Fruit fly (Drosophila melanogaster) whole organism, larva: Measurements from ENCODE around the gene PolG2.
A peak's percentile ranks its signal among the peaks of the same experiment; 100 is the strongest.

Experiments
- noc ChIP-seq: fragments of 200-800 bp; sonication (Bioruptor generic); optimal IDR thresholded peaks from 3 replicates; lab custom pipeline; 2019; ENCODE audit warnings: missing biosample characterization, mild to moderate bottlenecking, missing genetic modification characterization, moderate library complexity

PolG2 gene

dm6 chr2L:13842078-13842477 lies 9.2 kb upstream of the PolG2 start:
- TF ChIP-seq noc (tag; lab: Kevin White, UChicago), result no peak

DNA sequence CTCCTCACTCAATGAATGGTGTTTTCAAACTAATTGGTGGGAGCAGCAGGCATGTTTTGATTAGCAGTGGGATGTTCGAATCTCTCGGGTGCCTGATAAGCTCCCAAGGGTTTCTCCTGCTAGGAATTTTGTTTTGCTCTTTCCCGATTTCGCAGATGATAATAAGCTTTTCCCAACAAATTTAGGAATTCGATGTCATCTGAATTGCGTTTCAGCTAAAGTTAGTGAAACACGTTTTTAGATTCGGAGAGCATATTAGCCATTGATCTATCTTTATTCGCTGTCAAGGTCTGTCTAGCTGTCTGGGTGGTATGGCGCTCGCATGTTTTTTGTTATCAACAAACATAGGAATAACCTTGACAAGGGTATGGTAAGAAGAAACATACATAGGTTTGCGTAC lies 8.6 kb upstream of the PolG2 start, which contains the start of gene CG33307:
Gene CG33307 (minus strand): TSS at position 13 of the 400 bp plus-strand sequence.
- peak; percentile 61 for TF ChIP-seq noc (tag; lab: Kevin White, UChicago)

DNA sequence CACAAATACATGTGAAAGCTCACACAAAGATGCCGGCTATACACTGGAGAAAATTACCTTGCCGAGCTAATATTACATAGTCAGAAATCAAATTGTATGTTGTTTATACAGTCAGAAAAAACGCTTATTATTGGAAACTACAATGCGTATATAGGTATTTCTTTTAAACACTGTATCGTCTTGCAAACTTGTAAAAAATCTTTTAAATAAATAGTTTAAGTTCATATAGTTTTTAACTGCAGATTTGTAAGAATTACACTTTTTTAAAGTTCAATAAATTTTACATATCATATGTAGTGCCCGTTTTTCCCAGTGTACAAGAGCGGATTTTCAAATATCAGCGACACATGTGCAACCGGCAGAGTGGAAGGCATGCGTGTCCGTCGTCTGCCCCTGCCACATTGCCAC lies 6.8 kb upstream of the PolG2 start:
- peak; percentile 82 for TF ChIP-seq noc (tag; lab: Kevin White, UChicago)

DNA sequence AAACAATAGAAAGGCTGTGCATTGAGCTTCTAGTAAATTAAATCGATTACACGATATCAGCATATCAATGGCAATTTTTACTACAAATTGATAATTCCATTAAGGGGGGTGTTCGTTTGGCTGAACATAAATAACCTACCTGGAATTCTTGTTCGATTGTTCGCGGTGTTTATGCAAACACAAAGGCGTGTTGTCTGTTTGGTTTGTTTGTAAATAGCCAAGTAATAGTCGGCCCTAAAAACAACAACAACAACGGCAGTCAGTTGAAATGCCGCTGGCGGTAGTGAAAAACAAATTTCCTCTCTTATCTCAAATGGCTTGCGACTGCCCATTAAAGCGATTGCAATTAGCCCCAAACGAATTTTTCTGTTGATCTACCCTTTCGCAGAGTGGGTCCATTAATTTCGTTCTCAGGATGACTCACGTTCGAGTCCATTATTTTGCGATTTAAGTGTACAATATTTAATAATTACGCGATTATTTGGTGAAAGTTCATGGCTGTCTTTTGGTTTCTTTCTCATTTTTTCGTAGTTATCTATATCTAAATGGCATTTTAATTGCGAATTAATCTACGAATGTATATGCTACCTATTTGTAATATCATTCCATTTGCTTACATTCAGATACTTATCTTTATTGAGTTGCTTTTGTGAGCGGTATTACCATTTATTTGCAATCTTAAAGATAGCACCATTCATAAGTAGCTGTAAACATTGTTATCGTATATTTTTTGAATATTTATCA lies 5.9 kb upstream of the PolG2 start:
- peak; percentile 53 for TF ChIP-seq noc (tag; lab: Kevin White, UChicago)

dm6 chr2L:13837579-13837978 lies 4.7 kb upstream of the PolG2 start:
- no peak for TF ChIP-seq noc (tag; lab: Kevin White, UChicago)

DNA sequence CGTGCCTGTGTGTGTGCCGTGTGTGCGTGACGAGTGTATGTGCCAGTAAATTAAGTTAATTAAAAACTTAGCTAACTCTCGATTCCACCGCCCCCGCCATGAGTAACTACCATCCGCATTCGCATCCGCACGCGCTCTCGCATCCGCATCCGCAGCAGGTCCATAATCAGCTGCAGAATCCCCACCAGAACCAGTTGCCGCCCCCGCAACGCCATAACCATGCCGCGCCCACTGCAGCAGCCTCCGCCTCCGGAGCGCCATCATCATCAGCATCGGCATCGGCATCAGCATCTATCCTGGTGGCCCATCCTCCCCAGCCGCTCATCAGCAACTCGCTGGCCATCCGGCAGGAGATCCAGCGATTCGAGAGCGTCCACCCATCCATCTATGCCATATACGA lies 3.1 kb upstream of the PolG2 start:
- no peak for TF ChIP-seq noc (tag; lab: Kevin White, UChicago)

DNA sequence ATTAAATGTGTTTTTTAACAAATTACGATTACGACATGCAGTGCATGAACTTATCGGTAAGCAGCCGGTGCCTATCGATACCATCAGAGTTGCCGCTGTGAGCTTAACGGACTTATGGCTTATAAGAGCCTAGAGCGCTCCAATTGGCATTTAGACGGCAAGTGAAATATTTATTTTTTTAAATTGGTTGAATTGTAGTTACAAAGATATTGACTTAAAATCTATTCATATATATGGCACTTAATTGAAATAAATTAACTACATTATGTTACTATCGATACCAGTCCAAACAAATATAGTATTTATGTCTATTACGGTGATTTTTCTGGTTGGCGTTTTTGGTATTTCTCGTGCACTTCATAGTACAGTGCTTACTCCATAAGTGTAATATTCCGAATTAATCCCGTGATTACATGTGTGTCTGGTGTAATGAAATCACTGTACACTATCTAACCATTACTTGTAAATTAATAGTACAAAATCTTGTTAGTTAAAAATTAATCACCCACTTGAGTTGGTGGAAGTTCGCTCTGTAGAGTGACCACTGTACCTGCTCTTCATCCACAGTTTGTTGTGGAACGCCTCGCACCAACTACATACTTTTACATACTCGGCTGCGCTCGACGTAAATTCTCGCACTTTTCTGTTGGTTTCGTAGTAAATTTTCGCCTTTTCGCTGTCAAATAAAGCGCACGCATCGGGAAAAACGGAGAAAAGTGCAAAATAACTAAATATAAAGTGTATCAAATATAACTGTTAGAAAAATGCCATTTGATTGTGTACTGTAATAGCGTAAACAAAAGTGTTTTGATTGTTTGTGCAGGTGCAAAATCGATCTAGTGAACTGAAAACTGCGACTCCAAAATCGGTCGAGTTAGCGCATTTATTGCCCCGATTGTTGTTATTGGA lies 2.4 kb upstream of the PolG2 start, which contains the start of the genes mRpS23 and CenG1A:
Gene mRpS23 (minus strand): TSS at position 71 of the 909 bp plus-strand sequence.
Gene CenG1A (plus strand): TSS at position 563 of the 909 bp plus-strand sequence.
- peak; percentile 99 for TF ChIP-seq noc (tag; lab: Kevin White, UChicago)

DNA sequence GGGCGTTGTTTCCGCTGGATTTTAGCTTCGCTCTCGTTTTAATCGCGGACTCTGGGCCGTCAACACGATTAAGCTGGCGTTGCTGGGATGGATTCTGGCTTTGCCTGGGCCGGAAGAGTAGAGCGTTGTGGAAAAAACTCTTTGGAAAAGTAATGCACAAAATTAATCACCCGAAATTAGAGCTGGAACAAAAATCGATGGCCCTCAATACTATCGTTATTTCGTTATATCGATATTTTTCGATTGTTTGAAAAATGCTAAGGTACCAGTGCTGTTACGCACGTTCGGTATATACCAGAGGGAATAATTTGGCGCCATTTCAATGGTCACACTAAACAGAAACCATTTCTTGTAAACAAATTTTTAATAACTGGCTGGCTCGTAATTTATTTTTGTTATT lies 3.4 kb downstream of the PolG2 start, which contains the start of the genes Arpc1 and Orc5:
Gene Arpc1 (minus strand): TSS at position 202 of the 400 bp plus-strand sequence.
Gene Orc5 (plus strand): TSS at position 298 of the 400 bp plus-strand sequence.
- TF ChIP-seq noc (tag; lab: Kevin White, UChicago), result no peak

- TF ChIP-seq noc (tag; lab: Kevin White, UChicago), result no peak
Measured at dm6 chr2L:13827557-13827956, 5.3 kb downstream of the PolG2 start, which contains the start of gene PolG1. Gene PolG1 (minus strand): TSS chr2L:13827772.

DNA sequence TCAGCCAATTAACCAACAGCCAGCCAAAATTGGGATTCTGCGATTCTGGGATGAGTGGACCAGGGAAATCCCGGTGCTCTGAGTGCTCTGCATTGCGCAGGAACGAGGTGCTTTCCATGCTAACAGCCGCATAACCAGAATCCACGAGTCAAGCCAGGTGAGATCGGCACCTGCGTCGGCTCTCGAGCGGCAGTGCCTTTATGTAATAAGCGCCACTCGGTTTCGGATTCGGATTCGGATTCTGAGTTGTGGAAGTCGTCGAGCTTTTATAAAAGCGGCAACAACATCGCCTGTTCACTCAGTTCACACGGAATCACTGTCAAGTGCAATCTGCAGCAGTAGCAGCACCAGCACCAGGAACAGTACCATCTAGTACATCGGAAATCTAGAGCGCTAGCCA lies 12.0 kb downstream of the PolG2 start, which contains the start of gene b:
Gene b (plus strand): TSS at position 301 of the 400 bp plus-strand sequence.
- no peak for TF ChIP-seq noc (tag; lab: Kevin White, UChicago)

- no peak for TF ChIP-seq noc (tag; lab: Kevin White, UChicago)
Measured at dm6 chr2L:13820176-13820575, 12.7 kb downstream of the PolG2 start.

- TF ChIP-seq noc (tag; lab: Kevin White, UChicago), result no peak
Measured at dm6 chr2L:13813604-13814178, 19.2 kb downstream of the PolG2 start, which contains the start of gene Sos. Gene Sos (plus strand): TSS chr2L:13813816.

dm6 chr2L:13813156-13813555 lies 19.7 kb downstream of the PolG2 start, which contains the start of gene CG16888:
Gene CG16888 (minus strand): TSS chr2L:13813256.
- TF ChIP-seq noc (tag; lab: Kevin White, UChicago), result no peak

DNA sequence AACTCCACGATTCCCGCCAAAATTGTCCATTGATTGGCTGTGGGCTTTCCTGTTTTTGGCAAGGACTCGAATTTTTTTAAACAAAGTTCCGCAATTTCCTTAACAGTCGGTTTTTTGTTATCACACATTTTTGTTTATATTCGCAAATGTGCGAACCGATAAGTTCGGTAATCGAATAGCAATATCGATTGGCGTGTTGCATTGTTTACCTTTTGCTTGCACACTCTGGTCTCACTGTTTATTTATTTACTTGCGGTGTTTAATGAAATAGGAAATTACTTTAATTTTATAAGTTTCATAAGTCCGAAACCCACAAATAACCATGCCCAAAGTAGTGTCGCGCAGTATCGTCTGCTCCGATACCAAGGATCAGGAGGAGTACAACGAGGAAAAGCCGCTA lies 21.6 kb downstream of the PolG2 start, which contains the start of the genes Adat1 and CG16865:
Gene Adat1 (minus strand): TSS at position 152 of the 400 bp plus-strand sequence.
Gene CG16865 (plus strand): TSS at position 200 of the 400 bp plus-strand sequence.
- no peak for TF ChIP-seq noc (tag; lab: Kevin White, UChicago)

DNA sequence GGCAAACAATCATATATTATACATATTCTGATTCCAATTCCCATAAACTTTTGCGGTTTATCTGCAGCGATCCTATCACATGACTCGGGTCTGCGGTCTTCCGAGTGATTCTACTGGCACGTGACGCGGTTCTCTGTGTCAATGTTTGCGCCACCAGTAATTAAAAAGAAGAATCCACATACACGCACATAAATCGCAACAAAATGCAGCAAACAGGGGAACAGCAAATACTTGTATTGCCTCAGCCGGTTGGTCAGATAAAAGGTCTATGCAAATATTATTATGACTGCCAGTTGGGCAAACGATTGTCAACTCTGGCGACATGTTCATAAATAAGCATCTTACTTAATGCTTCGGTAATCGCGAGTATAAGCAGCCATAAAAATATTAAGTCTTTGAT lies 24.9 kb downstream of the PolG2 start:
- TF ChIP-seq noc (tag; lab: Kevin White, UChicago), result no peak
